Worm (Caenorhabditis elegans): ENCODE measurements around the gene sams-1.
A peak's percentile ranks its signal among the peaks of the same experiment; 100 is the strongest.

ce11 chrX:11937343-11937935 is 28.3 kb upstream of the sams-1 start:
- TF ChIP-seq dpl-1 (GFP tag; optimal IDR thresholded peaks at IDR 0.05): peak; percentile 51 to 66 (median 58)
- TF ChIP-seq ama-1 (optimal IDR thresholded peaks at IDR 0.05): no peak
- peak; percentile 78 for TF ChIP-seq mef-2 (tag; optimal IDR thresholded peaks at IDR 0.05)
- peak; percentile 94 for TF ChIP-seq lsy-2 (tag; optimal IDR thresholded peaks at IDR 0.05)
- TF ChIP-seq ets-5 (GFP tag; IDR thresholded peaks at IDR 0.05): no peak
- peak; percentile 99 for TF ChIP-seq fos-1 (tag; optimal IDR thresholded peaks at IDR 0.05)
- TF ChIP-seq snpc-4 (tag; optimal IDR thresholded peaks at IDR 0.05): peak; percentile 87
- peak; percentile 94 for TF ChIP-seq elt-2 (tag; optimal IDR thresholded peaks at IDR 0.05)
- TF ChIP-seq vab-15 (tag; optimal IDR thresholded peaks at IDR 0.05): peak; percentile 70
- peak; percentile 96 for TF ChIP-seq lin-14 (GFP tag; optimal IDR thresholded peaks at IDR 0.05)

Measured in whole organism, L1 larva.